Worm (Caenorhabditis elegans) whole organism, mixed stage, embryonic: ENCODE data around the gene T19H5.6.

Experiments
- ceh-83 ChIP-seq: fragments of 200-800 bp; sonication (Bioruptor generic); optimal IDR thresholded peaks from 2 replicates; lab custom pipeline; 2018; ENCODE audit warnings: mild to moderate bottlenecking, missing genetic modification characterization, missing compliant biosample characterization
- mls-2 ChIP-seq: sonication (generic microtip); optimal IDR thresholded peaks from 2 replicates; lab custom pipeline; 2016; ENCODE audit warnings: mild to moderate bottlenecking, missing genetic modification characterization, moderate library complexity, missing compliant biosample characterization
- nhr-28 ChIP-seq: fragments of 150-350 bp; optimal IDR thresholded peaks from 2 replicates; lab custom pipeline; 2014; ENCODE audit warnings: missing biosample characterization, missing genetic modification characterization
- snpc-4 ChIP-seq: fragments of 150-350 bp; optimal IDR thresholded peaks from 2 replicates; lab custom pipeline; 2014; ENCODE audit warnings: missing biosample characterization, missing genetic modification characterization

DNA sequence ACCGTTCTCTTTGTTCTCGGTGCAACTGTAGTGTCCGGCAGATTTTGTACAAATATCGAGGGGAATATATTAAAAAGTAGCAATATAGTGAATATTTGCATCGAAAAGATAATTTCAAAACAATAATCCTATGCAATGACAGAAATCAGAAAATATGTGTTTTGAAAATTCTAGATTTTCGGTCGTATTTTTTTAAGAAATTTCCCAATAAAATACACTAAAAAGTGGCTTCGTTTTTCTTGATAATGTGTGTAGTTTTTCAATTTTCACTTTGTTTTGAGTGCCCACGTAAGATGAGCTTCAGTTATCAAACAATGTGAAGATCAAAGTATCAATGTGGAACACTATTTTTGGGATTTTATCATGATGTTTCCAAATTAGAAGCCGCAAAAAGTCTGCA is 46.8 kb upstream of the T19H5.6 start, which contains the start of gene gcy-1:
- no peak for TF ChIP-seq nhr-28 (tag; lab: Kevin White, UChicago)
- TF ChIP-seq mls-2, result no peak
- TF ChIP-seq snpc-4 (tag; lab: Kevin White, UChicago), result no peak
- no peak for TF ChIP-seq ceh-83
